Fruit fly (Drosophila melanogaster) whole organism, adult: ENCODE results near the gene CG13315.

ENCODE experiments used
- CG33017 ChIP-seq: fragments of 200-800 bp; sonication (Bioruptor generic); optimal IDR thresholded peaks from 2 replicates; lab custom pipeline; 2018; ENCODE audit warnings: missing biosample characterization, mild to moderate bottlenecking, missing genetic modification characterization, moderate library complexity
- Crg-1 ChIP-seq: fragments of 200-800 bp; sonication (Bioruptor generic); optimal IDR thresholded peaks from 2 replicates; lab custom pipeline; 2016; ENCODE audit warnings: missing biosample characterization, missing genetic modification characterization
- Mnt ChIP-seq: fragments of 200-800 bp; sonication (Bioruptor generic); optimal IDR thresholded peaks from 2 replicates; lab custom pipeline; 2016; ENCODE audit warnings: missing biosample characterization, mild to moderate bottlenecking, missing genetic modification characterization
- ovo ChIP-seq: fragments of 200-800 bp; sonication (Bioruptor generic); optimal IDR thresholded peaks from 2 replicates; lab custom pipeline; 2016; ENCODE audit warnings: missing biosample characterization, missing genetic modification characterization

DNA sequence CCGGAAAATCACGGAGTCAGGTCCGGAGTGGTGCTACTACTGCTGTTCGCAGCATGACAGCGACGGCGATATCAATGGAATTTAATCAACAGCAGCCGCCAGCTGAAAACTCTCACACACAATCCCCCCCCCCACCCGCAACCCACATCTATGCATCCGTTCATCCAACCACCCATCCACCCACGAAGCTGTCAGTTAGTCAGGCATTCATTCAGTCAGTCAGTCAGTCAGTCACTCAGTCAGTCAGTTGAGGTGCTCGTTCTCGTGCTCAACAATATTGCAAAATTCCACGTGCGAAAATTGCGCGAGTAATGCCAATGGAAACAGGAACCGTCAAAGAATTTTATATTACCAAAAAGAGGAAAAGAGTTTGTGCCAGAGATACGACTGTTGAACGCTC lies 19.0 kb downstream of the CG13315 start:
- no peak for TF ChIP-seq Mnt (GFP tag; lab: Kevin White, UChicago)
- no peak for TF ChIP-seq CG33017 (tag; lab: Kevin White, UChicago)
- no peak for TF ChIP-seq ovo (GFP tag; lab: Kevin White, UChicago)
- no peak for TF ChIP-seq Crg-1
